Comparison of ENCODE assay signal across 1 fruit fly cellular context in genomic region chrX:11657140-11657539, dm6.
TF ChIP-seq lines count a peak whose summit lies in the region.

No protein-coding gene starts in this region.

TF ChIP-seq in whole organism, embryonic, 481 proteins besides CTCF, POLR2A, EP300 and RAD21 (continued from another document and continues in another):
- TF ChIP-seq ase (GFP tag; IDR thresholded peaks at IDR 0.05; lab: Robert Waterston, UW) (no peak), CG12236 (GFP tag; optimal IDR thresholded peaks at IDR 0.05; lab: Kevin White, UChicago) (no peak), Fer1 (GFP tag; optimal IDR thresholded peaks at IDR 0.05; lab: Kevin White, UChicago) (peak; percentile 75), da (GFP tag; optimal IDR thresholded peaks at IDR 0.05; lab: Kevin White, UChicago) (no peak), hb (GFP tag; IDR thresholded peaks at IDR 0.05; lab: Robert Waterston, UW; ENCODE audit: partially characterized antibody) (no peak), Sry-β (GFP tag; optimal IDR thresholded peaks at IDR 0.05; lab: Kevin White, UChicago) (no peak), Sox100B (GFP tag; optimal IDR thresholded peaks at IDR 0.05; lab: Kevin White, UChicago) (peak; percentile 36), CG1647 (GFP tag; optimal IDR thresholded peaks at IDR 0.05; lab: Kevin White, UChicago) (no peak), gfzf (GFP tag; optimal IDR thresholded peaks at IDR 0.05; lab: Kevin White, UChicago) (no peak), bab2 (GFP tag; optimal IDR thresholded peaks at IDR 0.05; lab: Kevin White, UChicago) (peak; percentile 57), dmrt11E (tag; optimal IDR thresholded peaks at IDR 0.05; lab: Kevin White, UChicago) (peak; percentile 60), ssp (GFP tag; IDR thresholded peaks at IDR 0.05; lab: Robert Waterston, UW) (no peak), nerfin-2 (GFP tag; IDR thresholded peaks at IDR 0.05; lab: Robert Waterston, UW; ENCODE audit: partially characterized antibody) (no peak), CG3407 (GFP tag; optimal IDR thresholded peaks at IDR 0.05; lab: Kevin White, UChicago) (peak; percentile 15), MTF-1 (GFP tag; optimal IDR thresholded peaks at IDR 0.05; lab: Kevin White, UChicago; ENCODE audit: borderline replicate concordance) (no peak), CG11695 (GFP tag; IDR thresholded peaks at IDR 0.05; lab: Robert Waterston, UW) (0 out of 3 replicates have a peak, but pooled peaks have one; percentile 44), BEAF-32 (GFP tag; optimal IDR thresholded peaks at IDR 0.05; lab: Kevin White, UChicago) (no peak), eve (GFP tag; optimal IDR thresholded peaks at IDR 0.05; lab: Kevin White, UChicago) (peak in 1 of 2 experiments; percentile 79), CG10431 (GFP tag; optimal IDR thresholded peaks at IDR 0.05; lab: Kevin White, UChicago) (no peak), Mad (GFP tag; optimal IDR thresholded peaks at IDR 0.05; lab: Kevin White, UChicago) (no peak), CG2875 (GFP tag; optimal IDR thresholded peaks at IDR 0.05; lab: Kevin White, UChicago) (peak; percentile 18), Awh (GFP tag; IDR thresholded peaks at IDR 0.05; lab: Robert Waterston, UW) (no peak), sr (GFP tag; IDR thresholded peaks at IDR 0.05; lab: Robert Waterston, UW) (no peak), NK7.1 (GFP tag; optimal IDR thresholded peaks at IDR 0.05; lab: Kevin White, UChicago) (no peak), sisA (GFP tag; IDR thresholded peaks at IDR 0.05; lab: Robert Waterston, UW) (0 out of 2 replicates have a peak, but pooled peaks have one; percentile 15), CG34376 (GFP tag; optimal IDR thresholded peaks at IDR 0.05; lab: Kevin White, UChicago) (peak; percentile 39), CG15269 (tag; optimal IDR thresholded peaks at IDR 0.05; lab: Kevin White, UChicago) (peak; percentile 68), row (GFP tag; IDR thresholded peaks at IDR 0.05; lab: Robert Waterston, UW) (peak; percentile 72), fd96Cb (tag; optimal IDR thresholded peaks at IDR 0.05; lab: Kevin White, UChicago) (peak; percentile 33), az2 (GFP tag; optimal IDR thresholded peaks at IDR 0.05; lab: Kevin White, UChicago) (peak; percentile 40), CG6791 (GFP tag; IDR thresholded peaks at IDR 0.05; lab: Robert Waterston, UW; ENCODE audit: partially characterized antibody) (no peak), Dfd (GFP tag; optimal IDR thresholded peaks at IDR 0.05; lab: Kevin White, UChicago) (no peak), trh (GFP tag; optimal IDR thresholded peaks at IDR 0.05; lab: Kevin White, UChicago) (no peak), org-1 (GFP tag; optimal IDR thresholded peaks at IDR 0.05; lab: Kevin White, UChicago) (peak; percentile 35), Sry-δ (GFP tag; optimal IDR thresholded peaks at IDR 0.05; lab: Kevin White, UChicago) (peak; percentile 5), Tbp (GFP tag; optimal IDR thresholded peaks at IDR 0.05; lab: Kevin White, UChicago) (no peak), Meics (GFP tag; optimal IDR thresholded peaks at IDR 0.05; lab: Kevin White, UChicago) (peak; percentile 65), Eip74EF (GFP tag; optimal IDR thresholded peaks at IDR 0.05; lab: Kevin White, UChicago) (peak in 1 of 2 experiments; percentile 10), CG8290 (GFP tag; optimal IDR thresholded peaks at IDR 0.05; lab: Kevin White, UChicago) (no peak), CG8290 (tag; optimal IDR thresholded peaks at IDR 0.05; lab: Kevin White, UChicago) (peak in 1 of 2 experiments; percentile 16), CG14965 (GFP tag; optimal IDR thresholded peaks at IDR 0.05; lab: Kevin White, UChicago; ENCODE audit: borderline replicate concordance) (no peak), peb (GFP tag; IDR thresholded peaks at IDR 0.05; lab: Robert Waterston, UW) (no peak), CG1832 (GFP tag; optimal IDR thresholded peaks at IDR 0.05; lab: Kevin White, UChicago) (no peak), Taf1 (GFP tag; IDR thresholded peaks at IDR 0.05; lab: Robert Waterston, UW) (peak; percentile 25; the same call in 1 of the 2 replicates), CG3995 (GFP tag; optimal IDR thresholded peaks at IDR 0.05; lab: Kevin White, UChicago) (no peak), CG7556 (GFP tag; optimal IDR thresholded peaks at IDR 0.05; lab: Kevin White, UChicago) (peak; percentile 76), CG3838 (GFP tag; optimal IDR thresholded peaks at IDR 0.05; lab: Kevin White, UChicago) (no peak), Doc3 (GFP tag; IDR thresholded peaks at IDR 0.05; lab: Robert Waterston, UW; ENCODE audit: partially characterized antibody) (no peak), Abd-B (GFP tag; optimal IDR thresholded peaks at IDR 0.05; lab: Kevin White, UChicago) (no peak), jumu (GFP tag; optimal IDR thresholded peaks at IDR 0.05; lab: Kevin White, UChicago) (peak; percentile 30), CG3065 (GFP tag; optimal IDR thresholded peaks at IDR 0.05; lab: Kevin White, UChicago) (no peak), sqz (GFP tag; optimal IDR thresholded peaks at IDR 0.05; lab: Kevin White, UChicago) (no peak), sima (GFP tag; optimal IDR thresholded peaks at IDR 0.05; lab: Kevin White, UChicago) (no peak), CG17359 (tag; optimal IDR thresholded peaks at IDR 0.05; lab: Kevin White, UChicago) (peak; percentile 66), crol (GFP tag; IDR thresholded peaks at IDR 0.05; lab: Robert Waterston, UW) (no peak), pnt (GFP tag; optimal IDR thresholded peaks at IDR 0.05; lab: Kevin White, UChicago) (no peak), zf30C (GFP tag; optimal IDR thresholded peaks at IDR 0.05; lab: Kevin White, UChicago) (peak; percentile 22), pita (GFP tag; optimal IDR thresholded peaks at IDR 0.05; lab: Kevin White, UChicago) (no peak), Sox102F (GFP tag; optimal IDR thresholded peaks at IDR 0.05; lab: Kevin White, UChicago) (peak; percentile 65), z (GFP tag; IDR thresholded peaks at IDR 0.05; lab: Robert Waterston, UW) (no peak), slou (GFP tag; optimal IDR thresholded peaks at IDR 0.05; lab: Kevin White, UChicago) (peak; percentile 55), prd (optimal IDR thresholded peaks at IDR 0.05; lab: Kevin White, UChicago) (no peak), prd (GFP tag; IDR thresholded peaks at IDR 0.05; lab: Robert Waterston, UW) (peak; percentile 60; the same call in 2 of the 3 replicates), PHDP (tag; optimal IDR thresholded peaks at IDR 0.05; lab: Kevin White, UChicago) (peak; percentile 72), luna (GFP tag; optimal IDR thresholded peaks at IDR 0.05; lab: Kevin White, UChicago) (no peak), CG4282 (GFP tag; optimal IDR thresholded peaks at IDR 0.05; lab: Kevin White, UChicago) (no peak), CG4707 (GFP tag; optimal IDR thresholded peaks at IDR 0.05; lab: Kevin White, UChicago) (no peak), tap (tag; optimal IDR thresholded peaks at IDR 0.05; lab: Kevin White, UChicago) (peak; percentile 57), CG30020 (tag; optimal IDR thresholded peaks at IDR 0.05; lab: Kevin White, UChicago) (no peak), Stat92E (GFP tag; optimal IDR thresholded peaks at IDR 0.05; lab: Kevin White, UChicago) (no peak), CG34422 (GFP tag; IDR thresholded peaks at IDR 0.05; lab: Robert Waterston, UW) (no peak), HLH4C (GFP tag; IDR thresholded peaks at IDR 0.05; lab: Robert Waterston, UW; ENCODE audit: partially characterized antibody) (no peak), CG14860 (GFP tag; IDR thresholded peaks at IDR 0.05; lab: Robert Waterston, UW; ENCODE audit: partially characterized antibody) (no peak), CG10654 (GFP tag; optimal IDR thresholded peaks at IDR 0.05; lab: Kevin White, UChicago) (peak; percentile 44), CG4360 (GFP tag; IDR thresholded peaks at IDR 0.05; lab: Robert Waterston, UW) (no peak), Fer2 (tag; optimal IDR thresholded peaks at IDR 0.05; lab: Kevin White, UChicago) (no peak), GATAe (GFP tag; conservative IDR thresholded peaks at IDR 0.05; lab: Robert Waterston, UW) (no peak), Hey (tag; optimal IDR thresholded peaks at IDR 0.05; lab: Kevin White, UChicago) (no peak), CG10321 (GFP tag; IDR thresholded peaks at IDR 0.05; lab: Robert Waterston, UW) (no peak), Sin3A (optimal IDR thresholded peaks at IDR 0.05; lab: Kevin White, UChicago) (no peak), CG4730 (GFP tag; IDR thresholded peaks at IDR 0.05; lab: Robert Waterston, UW) (0 out of 2 replicates have a peak, but pooled peaks have one; percentile 7), aop (GFP tag; IDR thresholded peaks at IDR 0.05; lab: Robert Waterston, UW) (no peak), CG13287 (GFP tag; IDR thresholded peaks at IDR 0.05; lab: Robert Waterston, UW; ENCODE audit: partially characterized antibody) (no peak), nerfin-1 (tag; optimal IDR thresholded peaks at IDR 0.05; lab: Kevin White, UChicago) (peak; percentile 26), CG3847 (GFP tag; IDR thresholded peaks at IDR 0.05; lab: Robert Waterston, UW) (0 out of 2 replicates have a peak, but pooled peaks have one; percentile 20), gsb (GFP tag; IDR thresholded peaks at IDR 0.05; lab: Robert Waterston, UW) (peak; percentile 25; the same call in 1 of the 2 replicates), psq (GFP tag; optimal IDR thresholded peaks at IDR 0.05; lab: Kevin White, UChicago) (no peak), Atf6 (GFP tag; IDR thresholded peaks at IDR 0.05; lab: Robert Waterston, UW) (peak; percentile 65), Ssrp (tag; optimal IDR thresholded peaks at IDR 0.05; lab: Kevin White, UChicago) (peak; percentile 29), zfh1 (GFP tag; IDR thresholded peaks at IDR 0.05; lab: Robert Waterston, UW) (peak; percentile 54; the same call in 1 of the 3 replicates), lilli (GFP tag; optimal IDR thresholded peaks at IDR 0.05; lab: Kevin White, UChicago) (peak; percentile 64), Usf (GFP tag; optimal IDR thresholded peaks at IDR 0.05; lab: Kevin White, UChicago) (no peak), twi (tag; optimal IDR thresholded peaks at IDR 0.05; lab: Kevin White, UChicago) (no peak), CG12155 (GFP tag; optimal IDR thresholded peaks at IDR 0.05; lab: Kevin White, UChicago) (peak; percentile 36), CG1233 (GFP tag; optimal IDR thresholded peaks at IDR 0.05; lab: Kevin White, UChicago) (peak; percentile 42), dan (GFP tag; IDR thresholded peaks at IDR 0.05; lab: Robert Waterston, UW) (no peak), CG9215 (GFP tag; IDR thresholded peaks at IDR 0.05; lab: Robert Waterston, UW) (no peak), insv (GFP tag; optimal IDR thresholded peaks at IDR 0.05; lab: Kevin White, UChicago) (no peak), ac (GFP tag; optimal IDR thresholded peaks at IDR 0.05; lab: Kevin White, UChicago) (no peak), CG2712 (tag; optimal IDR thresholded peaks at IDR 0.05; lab: Kevin White, UChicago) (peak; percentile 65), cg (GFP tag; optimal IDR thresholded peaks at IDR 0.05; lab: Kevin White, UChicago) (no peak), tll (GFP tag; optimal IDR thresholded peaks at IDR 0.05; lab: Kevin White, UChicago) (no peak), CG17612 (GFP tag; IDR thresholded peaks at IDR 0.05; lab: Robert Waterston, UW) (no peak), CG11560 (tag; IDR thresholded peaks at IDR 0.05; lab: Robert Waterston, UW) (no peak), CG11723 (GFP tag; optimal IDR thresholded peaks at IDR 0.05; lab: Kevin White, UChicago) (no peak), dati (GFP tag; IDR thresholded peaks at IDR 0.05; lab: Robert Waterston, UW) (no peak), CG4820 (GFP tag; optimal IDR thresholded peaks at IDR 0.05; lab: Kevin White, UChicago) (peak; percentile 23), B-H1 (GFP tag; IDR thresholded peaks at IDR 0.05; lab: Robert Waterston, UW) (peak; percentile 32; the same call in 2 of the 3 replicates), CG3163 (GFP tag; optimal IDR thresholded peaks at IDR 0.05; lab: Kevin White, UChicago) (no peak), Poxn (GFP tag; IDR thresholded peaks at IDR 0.05; lab: Robert Waterston, UW) (no peak), Oaz (GFP tag; IDR thresholded peaks at IDR 0.05; lab: Robert Waterston, UW) (no peak), CG15073 (GFP tag; optimal IDR thresholded peaks at IDR 0.05; lab: Kevin White, UChicago) (no peak), CG18262 (tag; optimal IDR thresholded peaks at IDR 0.05; lab: Kevin White, UChicago) (peak; percentile 64), E2f1 (GFP tag; IDR thresholded peaks at IDR 0.05; lab: Robert Waterston, UW) (0 out of 2 replicates have a peak, but pooled peaks have one; percentile 31), Spps (tag; optimal IDR thresholded peaks at IDR 0.05; lab: Kevin White, UChicago) (no peak), CG8478 (optimal IDR thresholded peaks at IDR 0.05; lab: Kevin White, UChicago) (no peak), CG11085 (GFP tag; IDR thresholded peaks at IDR 0.05; lab: Robert Waterston, UW) (no peak), kah (GFP tag; optimal IDR thresholded peaks at IDR 0.05; lab: Kevin White, UChicago) (no peak), CG12219 (GFP tag; optimal IDR thresholded peaks at IDR 0.05; lab: Kevin White, UChicago) (peak; percentile 31), Mrtf (GFP tag; IDR thresholded peaks at IDR 0.05; lab: Robert Waterston, UW) (peak; percentile 45; the same call in 1 of the 3 replicates), Atf3 (GFP tag; optimal IDR thresholded peaks at IDR 0.05; lab: Kevin White, UChicago) (no peak), CG6683 (GFP tag; optimal IDR thresholded peaks at IDR 0.05; lab: Kevin White, UChicago) (peak; percentile 12), Asciz (GFP tag; optimal IDR thresholded peaks at IDR 0.05; lab: Kevin White, UChicago) (peak; percentile 29), Six4 (GFP tag; optimal IDR thresholded peaks at IDR 0.05; lab: Kevin White, UChicago) (peak; percentile 48), Ptx1 (GFP tag; IDR thresholded peaks at IDR 0.05; lab: Robert Waterston, UW) (peak; percentile 51; the same call in 1 of the 2 replicates), HmgZ (tag; optimal IDR thresholded peaks at IDR 0.05; lab: Kevin White, UChicago) (peak; percentile 50), nau (GFP tag; optimal IDR thresholded peaks at IDR 0.05; lab: Kevin White, UChicago) (peak; percentile 11), chn (GFP tag; optimal IDR thresholded peaks at IDR 0.05; lab: Kevin White, UChicago) (no peak), Dp (GFP tag; optimal IDR thresholded peaks at IDR 0.05; lab: Kevin White, UChicago) (no peak), repo (GFP tag; optimal IDR thresholded peaks at IDR 0.05; lab: Kevin White, UChicago) (no peak), CG11456 (GFP tag; IDR thresholded peaks at IDR 0.05; lab: Robert Waterston, UW) (no peak), Ets65A (GFP tag; lab: Kevin White, UChicago) (peak; percentile 8), stc (GFP tag; IDR thresholded peaks at IDR 0.05; lab: Robert Waterston, UW) (no peak), Lim3 (GFP tag; IDR thresholded peaks at IDR 0.05; lab: Robert Waterston, UW) (no peak)
